Fruit fly (Drosophila melanogaster) S2 (cell line): ENCODE data around the gene CG43273.

Experiments
- CG8478 ChIP-seq: fragments of >200 bp; optimal IDR thresholded peaks from 2 replicates; lab custom pipeline; 2018
- CTCF ChIP-seq, 2 experiments: fragments of >200 bp; optimal IDR thresholded peaks; 2 replicates each; lab custom pipeline; 2018

DNA sequence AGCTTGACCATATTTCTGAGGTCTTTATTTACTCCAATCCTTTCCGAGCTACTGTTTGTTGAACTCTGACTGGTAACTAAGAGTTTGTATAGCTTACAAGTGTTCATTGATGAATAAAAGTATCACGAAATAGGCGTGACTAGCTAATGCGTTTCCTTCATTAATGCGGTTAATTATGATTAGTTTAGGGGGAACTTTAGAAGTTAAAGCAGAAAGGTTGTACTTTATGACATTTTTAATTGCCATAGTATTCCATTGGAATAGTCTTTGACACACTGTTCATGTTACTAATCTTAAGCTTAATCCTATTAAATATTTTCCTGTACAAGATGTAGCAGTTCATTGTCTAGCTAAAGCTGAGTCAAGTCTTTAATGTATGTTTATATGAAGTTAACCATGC, 29.6 kb downstream of the CG43273 start, which contains the start of gene ppk22:
- no peak for TF ChIP-seq CG8478 (lab: Kevin White, UChicago)
- no peak for TF ChIP-seq CTCF (optimal IDR thresholded peaks at IDR 0.05; lab: Kevin White, UChicago)
